Worm (Caenorhabditis elegans): ENCODE results near the gene cpt-6.

ce11 chrV:6493821-6494220, at the start of gene cpt-6:
- TF ChIP-seq ama-1 (optimal IDR thresholded peaks at IDR 0.05): no peak
- TF ChIP-seq ama-1 (GFP tag; optimal IDR thresholded peaks at IDR 0.05): no peak
- TF ChIP-seq F57A8.1 (GFP tag; optimal IDR thresholded peaks at IDR 0.05): no peak
- no peak for TF ChIP-seq T26A5.8 (tag; optimal IDR thresholded peaks at IDR 0.05)
- no peak for TF ChIP-seq madf-6 (GFP tag; IDR thresholded peaks at IDR 0.05)
- no peak for TF ChIP-seq efl-1 (GFP tag; optimal IDR thresholded peaks at IDR 0.05)
- no peak for TF ChIP-seq nfya-1 (tag; optimal IDR thresholded peaks at IDR 0.05; ENCODE audit: borderline replicate concordance, insufficient read depth)
- no peak for TF ChIP-seq egl-44 (GFP tag; IDR thresholded peaks at IDR 0.05)
- no peak for TF ChIP-seq snpc-4 (GFP tag; optimal IDR thresholded peaks at IDR 0.05)
- no peak for TF ChIP-seq snpc-4 (tag; optimal IDR thresholded peaks at IDR 0.05)
- no peak for TF ChIP-seq snpc-3.4 (tag; optimal IDR thresholded peaks at IDR 0.05)
- no peak for TF ChIP-seq ztf-18 (tag; optimal IDR thresholded peaks at IDR 0.05)
- TF ChIP-seq zim-3 (tag; optimal IDR thresholded peaks at IDR 0.05): no peak
- no peak for TF ChIP-seq fkh-3 (tag; optimal IDR thresholded peaks at IDR 0.05)
